Worm (Caenorhabditis elegans): ENCODE results near the gene F41F3.1.

The F41F3.1 gene

ce11 chrV:4640501-4641150 is 13.7 kb upstream of the F41F3.1 start:
- TF ChIP-seq sdz-38 (tag; optimal IDR thresholded peaks at IDR 0.05) (no peak), akir-1 (GFP tag; optimal IDR thresholded peaks at IDR 0.05) (no peak), nhr-80 (tag; optimal IDR thresholded peaks at IDR 0.05) (peak; percentile 32)

ce11 chrV:4642691-4643090 is 11.7 kb upstream of the F41F3.1 start, which contains the start of gene soc-1:
Gene soc-1, plus strand, starts transcription at chrV:4642952.
- TF ChIP-seq sdz-38 (tag; optimal IDR thresholded peaks at IDR 0.05): no peak
- no peak for TF ChIP-seq mes-4 (tag; optimal IDR thresholded peaks at IDR 0.05)
- TF ChIP-seq F55B11.4 (tag; optimal IDR thresholded peaks at IDR 0.05; ENCODE audit: borderline replicate concordance, insufficient read depth): no peak
- TF ChIP-seq K11D2.4 (GFP tag; IDR thresholded peaks at IDR 0.05): no peak
- TF ChIP-seq attf-6 (GFP tag; IDR thresholded peaks at IDR 0.05): no peak
- TF ChIP-seq ceh-91 (GFP tag; IDR thresholded peaks at IDR 0.05): no peak
- no peak for TF ChIP-seq lin-40 (tag; optimal IDR thresholded peaks at IDR 0.05)
- TF ChIP-seq hmg-20 (GFP tag; IDR thresholded peaks at IDR 0.05): no peak

ce11 chrV:4647279-4647819 is 7.0 kb upstream of the F41F3.1 start:
- TF ChIP-seq somi-1 (GFP tag; optimal IDR thresholded peaks at IDR 0.05) (no peak), ztf-22 (GFP tag; optimal IDR thresholded peaks at IDR 0.05) (no peak), nhr-179 (tag; optimal IDR thresholded peaks at IDR 0.05) (no peak), bed-1 (GFP tag; IDR thresholded peaks at IDR 0.05) (no peak), hsf-1 (GFP tag; IDR thresholded peaks at IDR 0.05) (no peak), sea-2 (GFP tag; IDR thresholded peaks at IDR 0.05) (no peak), hrde-1 (tag; optimal IDR thresholded peaks at IDR 0.05; ENCODE audit: borderline replicate concordance) (no peak), madf-6 (GFP tag; IDR thresholded peaks at IDR 0.05) (no peak), nfyb-1 (GFP tag; IDR thresholded peaks at IDR 0.05) (no peak)

- TF ChIP-seq ceh-27 (GFP tag; optimal IDR thresholded peaks at IDR 0.05) (peak; percentile 10), lin-26 (GFP tag; IDR thresholded peaks at IDR 0.05) (no peak), ekl-4 (GFP tag; IDR thresholded peaks at IDR 0.05) (0 out of 2 replicates have a peak, but pooled peaks have one; percentile 24), snpc-3.4 (tag; optimal IDR thresholded peaks at IDR 0.05) (no peak), ztf-22 (GFP tag; optimal IDR thresholded peaks at IDR 0.05) (peak; percentile 4), mxl-1 (tag; optimal IDR thresholded peaks at IDR 0.05) (no peak), F57C9.4 (tag; optimal IDR thresholded peaks at IDR 0.05) (no peak), egrh-3 (GFP tag; IDR thresholded peaks at IDR 0.05) (peak; percentile 97), C06A6.2 (GFP tag; conservative IDR thresholded peaks at IDR 0.05) (no peak), zfh-2 (GFP tag; conservative IDR thresholded peaks at IDR 0.05) (peak; percentile 97), tbx-9 (tag; optimal IDR thresholded peaks at IDR 0.05; ENCODE audit: borderline replicate concordance) (no peak), F52B5.7 (tag; optimal IDR thresholded peaks at IDR 0.05) (peak; percentile 65), lin-35 (GFP tag; optimal IDR thresholded peaks at IDR 0.05) (no peak), aptf-2 (GFP tag; conservative IDR thresholded peaks at IDR 0.05) (no peak), madf-3 (GFP tag; IDR thresholded peaks at IDR 0.05) (0 out of 2 replicates have a peak, but pooled peaks have one; percentile 4), chd-7 (tag; optimal IDR thresholded peaks at IDR 0.05) (peak; percentile 33), B0019.2 (GFP tag; conservative IDR thresholded peaks at IDR 0.05) (0 out of 2 replicates have a peak, but pooled peaks have one; percentile 11), repo-1 (tag; optimal IDR thresholded peaks at IDR 0.05) (peak; percentile 24), attf-5 (GFP tag; optimal IDR thresholded peaks at IDR 0.05) (peak; percentile 16), sea-2 (GFP tag; IDR thresholded peaks at IDR 0.05) (no peak)
These were observed 6.5 kb upstream of the F41F3.1 start, which contains the start of gene F41F3.3 for ce11 chrV:4647857-4648256. Gene F41F3.3, minus strand, starts transcription at chrV:4648239.

Measured in whole organism, young adult.